Worm (Caenorhabditis elegans): ENCODE data around the gene F22B5.4.
A peak's percentile ranks its signal among the peaks of the same experiment; 100 is the strongest.

Gene F22B5.4

ce11 chrII:8496184-8496583 is 46.7 kb downstream of the F22B5.4 start:
- TF ChIP-seq lsy-2 (tag; optimal IDR thresholded peaks at IDR 0.05) (peak in 1 of 2 experiments; percentile 0), nhr-129 (tag; optimal IDR thresholded peaks at IDR 0.05) (peak; percentile 20), elt-1 (tag; optimal IDR thresholded peaks at IDR 0.05) (no peak), sma-9 (GFP tag; optimal IDR thresholded peaks at IDR 0.05) (peak; percentile 17), sma-9 (tag; optimal IDR thresholded peaks at IDR 0.05) (no peak)

ce11 chrII:8498173-8498572 is 48.7 kb downstream of the F22B5.4 start:
- TF ChIP-seq sma-3 (GFP tag; optimal IDR thresholded peaks at IDR 0.05) (no peak), ztf-11 (tag; optimal IDR thresholded peaks at IDR 0.05) (no peak), ama-1 (optimal IDR thresholded peaks at IDR 0.05) (no peak)

- TF ChIP-seq F13H6.1 (tag; optimal IDR thresholded peaks at IDR 0.05) = peak; percentile 71
- no peak for TF ChIP-seq unc-39 (tag; optimal IDR thresholded peaks at IDR 0.05)
- TF ChIP-seq C34F6.9 (tag; optimal IDR thresholded peaks at IDR 0.05) = peak; percentile 34
- no peak for TF ChIP-seq blmp-1 (tag; optimal IDR thresholded peaks at IDR 0.05; ENCODE audit: insufficient read depth)
- TF ChIP-seq nhr-129 (tag; optimal IDR thresholded peaks at IDR 0.05) = peak; percentile 50
- TF ChIP-seq sma-3 (GFP tag; optimal IDR thresholded peaks at IDR 0.05) = no peak
- TF ChIP-seq sma-9 (GFP tag; optimal IDR thresholded peaks at IDR 0.05) = peak; percentile 35
- no peak for TF ChIP-seq sma-9 (tag; optimal IDR thresholded peaks at IDR 0.05)
Observed at ce11 chrII:8499021-8499420, 49.5 kb downstream of the F22B5.4 start.

Data from whole organism, L2 larva.